Worm (Caenorhabditis elegans) whole organism, young adult: ENCODE data around the gene snpc-1.3.

ENCODE experiments used
- B0035.1 ChIP-seq: sonication (generic microtip); optimal IDR thresholded peaks from 2 replicates; lab custom pipeline; 2016; ENCODE audit warnings: missing genetic modification characterization, mild to moderate bottlenecking, missing compliant biosample characterization, missing genotype, missing genetic modification reagents
- B0261.1 ChIP-seq: sonication (generic microtip); optimal IDR thresholded peaks from 2 replicates; lab custom pipeline; 2016; ENCODE audit warnings: mild to moderate bottlenecking, missing genetic modification characterization, moderate library complexity, missing compliant biosample characterization
- B0336.3 ChIP-seq: fragments of 200-800 bp; sonication (Bioruptor generic); IDR thresholded peaks from 2 replicates; pipeline ENCODE4 v1.3.6; 2022; ENCODE audit warnings: missing genetic modification characterization, missing compliant biosample characterization
- F33H1.4 ChIP-seq: fragments of 200-800 bp; sonication (Bioruptor generic); IDR thresholded peaks from 2 replicates; pipeline ENCODE4 v1.3.6; 2022; ENCODE audit warnings: missing genetic modification reagents, missing genetic modification characterization, missing compliant biosample characterization
- Y79H2A.3 ChIP-seq: fragments of 200-800 bp; sonication (Bioruptor generic); conservative IDR thresholded peaks from 2 replicates; pipeline ENCODE4 v1.3.6; 2022; ENCODE audit warnings: missing genetic modification reagents, missing genetic modification characterization, missing compliant biosample characterization
- aptf-2 ChIP-seq: fragments of 200-800 bp; sonication (Bioruptor generic); conservative IDR thresholded peaks from 2 replicates; pipeline ENCODE4 v1.3.6; 2022; ENCODE audit warnings: missing genetic modification reagents, missing genetic modification characterization, missing compliant biosample characterization
- athp-1 ChIP-seq: sonication (generic microtip); optimal IDR thresholded peaks from 2 replicates; lab custom pipeline; 2017; ENCODE audit warnings: mild to moderate bottlenecking, missing genetic modification characterization, missing compliant biosample characterization
- cebp-1 ChIP-seq, 2 experiments: fragments of 200-800 bp in 1 of 2; sonication (Bioruptor generic) in 1 of 2; sonication (generic microtip) in 1 of 2; IDR thresholded peaks in 1 of 2; optimal IDR thresholded peaks in 1 of 2; 2 replicates each; pipeline versions ENCODE4 v1.3.6 to Lab custom; 2017 to 2022; ENCODE audit warnings: missing compliant biosample characterization in 2 of 2, missing genetic modification characterization in 2 of 2, mild to moderate bottlenecking in 1 of 2, missing genetic modification reagents in 1 of 2, moderate library complexity in 1 of 2
- ceh-100 ChIP-seq: fragments of 200-800 bp; sonication (Bioruptor generic); IDR thresholded peaks from 2 replicates; pipeline ENCODE4 v1.3.6; 2022; ENCODE audit warnings: missing genetic modification reagents, missing genetic modification characterization, missing compliant biosample characterization
- ceh-40 ChIP-seq: fragments of 200-800 bp; sonication (Bioruptor generic); IDR thresholded peaks from 2 replicates; pipeline ENCODE4 v1.3.6; 2022; ENCODE audit warnings: missing genetic modification characterization, missing compliant biosample characterization
- ceh-58 ChIP-seq: fragments of 200-800 bp; sonication (Bioruptor generic); IDR thresholded peaks from 2 replicates; pipeline ENCODE4 v1.3.6; 2022; ENCODE audit warnings: missing genetic modification characterization, missing compliant biosample characterization
- efl-1 ChIP-seq: fragments of 150-350 bp; optimal IDR thresholded peaks from 2 replicates; lab custom pipeline; 2014; ENCODE audit warnings: missing biosample characterization, missing genetic modification reagents, missing genetic modification characterization
- egl-18 ChIP-seq: fragments of 200-800 bp; sonication (Bioruptor generic); IDR thresholded peaks from 2 replicates; pipeline ENCODE4 v1.3.6; 2022; ENCODE audit warnings: missing genetic modification reagents, missing genetic modification characterization, missing compliant biosample characterization
- ekl-4 ChIP-seq: fragments of 200-800 bp; sonication (Bioruptor generic); IDR thresholded peaks from 2 replicates; pipeline ENCODE4 v1.3.6; 2022; ENCODE audit warnings: missing genetic modification reagents, missing genetic modification characterization, missing compliant biosample characterization
- hsf-1 ChIP-seq: fragments of 200-800 bp; sonication (Bioruptor generic); IDR thresholded peaks from 2 replicates; pipeline ENCODE4 v1.3.6; 2022; ENCODE audit warnings: missing genetic modification reagents, missing genetic modification characterization, missing compliant biosample characterization
- let-607 ChIP-seq, 2 experiments: fragments of 200-800 bp in 1 of 2; sonication (Bioruptor generic) in 1 of 2; sonication (generic microtip) in 1 of 2; optimal IDR thresholded peaks; 2 replicates each; lab custom pipeline; 2016 to 2018; ENCODE audit warnings: mild to moderate bottlenecking in 2 of 2, missing compliant biosample characterization in 2 of 2, missing genetic modification characterization in 2 of 2, moderate library complexity in 2 of 2, missing genotype in 1 of 2
- lin-26 ChIP-seq: fragments of 200-800 bp; sonication (Bioruptor generic); IDR thresholded peaks from 2 replicates; pipeline ENCODE4 v1.3.6; 2022; ENCODE audit warnings: missing genetic modification reagents, missing genetic modification characterization, missing compliant biosample characterization
- lin-35 ChIP-seq, 3 experiments: fragments of 150-350 bp in 2 of 3; sonication (generic microtip) in 1 of 3; optimal IDR thresholded peaks; 2 replicates each; lab custom pipeline; 2014 to 2018; ENCODE audit warnings: missing biosample characterization in 3 of 3, missing genetic modification characterization in 3 of 3, missing genetic modification reagents in 3 of 3
- lin-40 ChIP-seq: sonication (generic microtip); optimal IDR thresholded peaks from 2 replicates; lab custom pipeline; 2016; ENCODE audit warnings: missing genetic modification characterization, mild to moderate bottlenecking, missing compliant biosample characterization, missing genotype, missing genetic modification reagents
- madf-10 ChIP-seq: sonication (generic microtip); optimal IDR thresholded peaks from 2 replicates; lab custom pipeline; 2016; ENCODE audit warnings: mild to moderate bottlenecking, missing genetic modification characterization, missing compliant biosample characterization
- madf-3 ChIP-seq: fragments of 200-800 bp; sonication (Bioruptor generic); IDR thresholded peaks from 2 replicates; pipeline ENCODE4 v1.3.6; 2022; ENCODE audit warnings: missing genetic modification reagents, missing genetic modification characterization, missing compliant biosample characterization
- madf-6 ChIP-seq: fragments of 200-800 bp; sonication (Bioruptor generic); IDR thresholded peaks from 2 replicates; pipeline ENCODE4 v1.3.6; 2022; ENCODE audit warnings: missing genetic modification reagents, missing genetic modification characterization, missing compliant biosample characterization
- madf-8 ChIP-seq: fragments of 200-800 bp; sonication (Bioruptor generic); conservative IDR thresholded peaks from 2 replicates; pipeline ENCODE4 v1.3.6; 2022; ENCODE audit warnings: missing genetic modification reagents, missing genetic modification characterization, missing compliant biosample characterization
- nhr-90 ChIP-seq: sonication (generic microtip); optimal IDR thresholded peaks from 2 replicates; lab custom pipeline; 2016; ENCODE audit warnings: missing genotype, mild to moderate bottlenecking, missing genetic modification characterization, missing compliant biosample characterization
- pha-4 ChIP-seq: fragments of 150-350 bp; sonication (generic microtip); optimal IDR thresholded peaks from 2 replicates; lab custom pipeline; 2014; ENCODE audit warnings: missing biosample characterization, missing genetic modification reagents, missing genetic modification characterization
- rec-8 ChIP-seq, 2 experiments: sonication (generic microtip); optimal IDR thresholded peaks; 2 replicates each; lab custom pipeline; 2016; ENCODE audit warnings: mild to moderate bottlenecking in 2 of 2, missing genetic modification characterization in 2 of 2, missing genetic modification reagents in 2 of 2, missing genotype in 2 of 2, missing biosample characterization in 1 of 2, missing compliant biosample characterization in 1 of 2, moderate library complexity in 1 of 2
- repo-1 ChIP-seq: sonication (generic microtip); optimal IDR thresholded peaks from 2 replicates; lab custom pipeline; 2017; ENCODE audit warnings: mild to moderate bottlenecking, missing genetic modification characterization, missing compliant biosample characterization
- sdz-38 ChIP-seq: sonication (generic microtip); optimal IDR thresholded peaks from 2 replicates; lab custom pipeline; 2016; ENCODE audit warnings: missing genotype, missing genetic modification characterization, missing compliant biosample characterization
- snpc-1.1 ChIP-seq: sonication (generic microtip); optimal IDR thresholded peaks from 2 replicates; lab custom pipeline; 2017; ENCODE audit warnings: missing genetic modification characterization, mild to moderate bottlenecking, missing compliant biosample characterization, antibody characterized with exemption, moderate library complexity, missing genotype, missing genetic modification reagents; ENCODE audit not compliant: insufficient read depth
- snpc-1.3 ChIP-seq: sonication (generic microtip); optimal IDR thresholded peaks from 2 replicates; lab custom pipeline; 2017; ENCODE audit warnings: missing genetic modification characterization, mild to moderate bottlenecking, missing compliant biosample characterization, antibody characterized with exemption, moderate library complexity, missing genotype, missing genetic modification reagents; ENCODE audit not compliant: insufficient read depth
- tbp1 ChIP-seq: fragments of 200-800 bp; sonication (Bioruptor generic); optimal IDR thresholded peaks from 2 replicates; lab custom pipeline; 2018; ENCODE audit warnings: mild to moderate bottlenecking, missing genetic modification characterization, missing compliant biosample characterization
- unc-130 ChIP-seq: sonication (generic microtip); optimal IDR thresholded peaks from 2 replicates; lab custom pipeline; 2016; ENCODE audit warnings: missing genetic modification reagents, missing genetic modification characterization, missing compliant biosample characterization
- zfh-2 ChIP-seq: fragments of 200-800 bp; sonication (Bioruptor generic); conservative IDR thresholded peaks from 2 replicates; pipeline ENCODE4 v1.3.6; 2022; ENCODE audit warnings: missing genetic modification reagents, missing genetic modification characterization, missing compliant biosample characterization
- zim-3 ChIP-seq: sonication (generic microtip); optimal IDR thresholded peaks from 2 replicates; lab custom pipeline; 2017; ENCODE audit warnings: mild to moderate bottlenecking, missing genetic modification characterization, moderate library complexity, missing compliant biosample characterization
- ztf-22 ChIP-seq: fragments of 200-800 bp; sonication (Bioruptor generic); optimal IDR thresholded peaks from 2 replicates; lab custom pipeline; 2018; ENCODE audit warnings: mild to moderate bottlenecking, missing genetic modification characterization, moderate library complexity, missing compliant biosample characterization
- ztf-26 ChIP-seq: sonication (generic microtip); optimal IDR thresholded peaks from 2 replicates; lab custom pipeline; 2017; ENCODE audit warnings: missing genetic modification characterization, missing compliant biosample characterization
- ztf-28 ChIP-seq: fragments of 200-800 bp; sonication (Bioruptor generic); IDR thresholded peaks from 2 replicates; pipeline ENCODE4 v1.3.6; 2022; ENCODE audit warnings: missing genetic modification reagents, missing genetic modification characterization, missing compliant biosample characterization
- ztf-6 ChIP-seq: fragments of 200-800 bp; sonication (Bioruptor generic); IDR thresholded peaks from 2 replicates; pipeline ENCODE4 v1.3.6; 2022; ENCODE audit warnings: missing genetic modification reagents, missing genetic modification characterization, missing compliant biosample characterization

Gene snpc-1.3

DNA sequence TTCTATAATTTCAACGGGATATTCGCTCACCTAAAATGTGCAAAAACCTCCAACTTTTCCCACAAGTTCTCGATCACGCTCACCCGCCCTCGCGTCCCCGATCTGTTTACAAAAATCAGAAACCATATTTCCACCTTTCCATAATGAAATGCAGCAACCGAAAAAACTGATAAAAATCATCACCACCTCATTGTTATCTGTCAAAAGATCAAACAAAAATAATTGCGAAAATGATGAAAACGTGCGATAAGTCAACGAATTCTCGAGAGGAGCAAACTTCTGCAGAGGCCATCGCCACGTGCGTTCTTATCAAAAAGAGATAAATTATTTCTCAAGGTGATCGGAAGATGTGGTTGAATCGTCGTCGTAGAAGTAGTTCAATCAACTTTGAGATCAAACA, 14.0 kb downstream of the snpc-1.3 start (continued):
- TF ChIP-seq ceh-40: no peak
- no peak for TF ChIP-seq zfh-2 (GFP tag; lab: Robert Waterston, UW)
- TF ChIP-seq ztf-28: no peak
- no peak for TF ChIP-seq Y79H2A.3 (GFP tag; lab: Robert Waterston, UW)
- TF ChIP-seq repo-1: no peak
- no peak for TF ChIP-seq lin-40 (tag; lab: Kevin White, UChicago)
- TF ChIP-seq F33H1.4 (GFP tag; lab: Robert Waterston, UW): no peak
- no peak for TF ChIP-seq B0336.3 (GFP tag; lab: Robert Waterston, UW)
- no peak for TF ChIP-seq lin-26 (GFP tag; lab: Robert Waterston, UW)
- no peak for TF ChIP-seq cebp-1 (GFP tag; IDR thresholded peaks at IDR 0.05; lab: Robert Waterston, UW)
- peak; percentile 33 for TF ChIP-seq cebp-1 (tag; optimal IDR thresholded peaks at IDR 0.05; lab: Kevin White, UChicago)
- no peak for TF ChIP-seq ceh-100
- TF ChIP-seq nhr-90 (tag; lab: Kevin White, UChicago): no peak
- TF ChIP-seq ztf-22 (GFP tag; lab: Kevin White, UChicago): no peak

DNA sequence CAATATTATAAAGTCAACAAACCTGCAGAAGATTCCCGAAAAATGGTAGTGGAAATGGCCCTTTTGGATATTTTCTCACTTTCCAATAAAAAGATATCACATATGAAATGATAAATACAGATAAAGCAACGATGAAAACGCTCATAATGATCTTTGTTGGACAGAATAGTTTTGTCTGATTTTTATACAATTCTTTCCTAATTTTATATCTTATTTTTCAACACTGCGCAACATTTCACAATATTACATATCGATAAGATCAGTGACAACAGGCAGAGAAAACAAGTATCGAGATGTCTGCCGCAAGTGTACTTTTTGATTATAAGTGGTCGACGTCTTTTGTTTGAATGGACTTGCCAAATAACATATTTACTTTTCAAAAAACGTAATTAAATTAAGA, 15.8 kb downstream of the snpc-1.3 start, which contains the start of gene cyp-14A5:
TSS of gene cyp-14A5 (minus strand) at position 163 of the 400 bp plus-strand sequence.
- TF ChIP-seq unc-130 (GFP tag; lab: Kevin White, UChicago): no peak
- no peak for TF ChIP-seq tbp1 (GFP tag; lab: Kevin White, UChicago)
- TF ChIP-seq B0035.1 (tag; lab: Kevin White, UChicago): no peak
- no peak for TF ChIP-seq ztf-6 (GFP tag; lab: Robert Waterston, UW)
- no peak for TF ChIP-seq B0261.1 (tag; lab: Kevin White, UChicago)
- TF ChIP-seq lin-26 (GFP tag; lab: Robert Waterston, UW): no peak
- no peak for TF ChIP-seq madf-3
- TF ChIP-seq ceh-58 (GFP tag; lab: Robert Waterston, UW): no peak
- TF ChIP-seq rec-8 (tag; optimal IDR thresholded peaks at IDR 0.05; lab: Kevin White, UChicago): no peak
- no peak for TF ChIP-seq athp-1
- TF ChIP-seq egl-18 (GFP tag; lab: Robert Waterston, UW): no peak
- TF ChIP-seq lin-40 (tag; lab: Kevin White, UChicago): no peak
- TF ChIP-seq snpc-1.1: no peak
- TF ChIP-seq snpc-1.3 (tag; lab: Kevin White, UChicago): no peak
- TF ChIP-seq madf-10: no peak
- TF ChIP-seq let-607 (tag; optimal IDR thresholded peaks at IDR 0.05; lab: Kevin White, UChicago): no peak
- TF ChIP-seq lin-35 (GFP tag; optimal IDR thresholded peaks at IDR 0.05; lab: Kevin White, UChicago): no peak
- TF ChIP-seq, all 124 proteins: peak for 0

DNA sequence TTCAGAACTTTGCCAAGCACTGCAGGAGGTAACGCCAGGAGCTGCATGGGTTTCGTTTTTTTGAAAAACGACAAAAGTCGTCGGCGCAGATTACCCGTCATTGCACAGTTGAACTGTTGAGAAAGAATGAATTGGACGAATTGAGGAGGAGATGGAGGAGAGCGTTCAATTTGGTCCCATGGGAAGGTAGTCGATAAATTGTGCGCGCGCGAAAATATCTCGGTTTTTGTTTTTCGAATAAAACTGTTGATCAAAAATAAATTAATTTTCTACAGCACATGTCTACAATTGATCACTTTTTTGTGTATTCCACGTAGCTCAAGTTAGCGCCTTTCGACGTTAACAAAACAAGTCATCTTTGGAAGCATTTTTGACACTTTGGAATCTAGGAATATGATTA, 19.1 kb downstream of the snpc-1.3 start, which contains the start of gene F08F3.6:
TSS of gene F08F3.6 (minus strand) at position 153 of the 400 bp plus-strand sequence.
- TF ChIP-seq ztf-26 (tag; lab: Kevin White, UChicago) (no peak), sdz-38 (tag; lab: Kevin White, UChicago) (no peak), ekl-4 (no peak), pha-4 (tag; lab: Kevin White, UChicago) (no peak), aptf-2 (GFP tag; lab: Robert Waterston, UW) (peak; percentile 98), efl-1 (GFP tag; lab: Kevin White, UChicago) (peak; percentile 64), zim-3 (tag; lab: Kevin White, UChicago) (no peak), hsf-1 (GFP tag; lab: Robert Waterston, UW) (no peak), madf-6 (GFP tag; lab: Robert Waterston, UW) (peak; percentile 77), madf-8 (GFP tag; lab: Robert Waterston, UW) (peak; percentile 36; the same call in 1 of the 2 replicates), ztf-6 (GFP tag; lab: Robert Waterston, UW) (no peak)
